Fruit fly (Drosophila melanogaster) whole organism, embryonic: ENCODE data around the gene CG15044.

ENCODE experiments used
- Asciz ChIP-seq: fragments of 200-800 bp; sonication (Bioruptor generic); optimal IDR thresholded peaks from 2 replicates; lab custom pipeline; 2017; ENCODE audit warnings: missing biosample characterization, mild to moderate bottlenecking, missing genetic modification characterization, missing genetic modification reagents
- C15 ChIP-seq: fragments of 200-800 bp; sonication (Bioruptor generic); IDR thresholded peaks from 3 replicates; pipeline ENCODE4 v1.3.6; 2022; ENCODE audit warnings: missing biosample characterization, missing genetic modification characterization
- CG10431 ChIP-seq: fragments of 200-800 bp; sonication (Bioruptor generic); optimal IDR thresholded peaks from 3 replicates; lab custom pipeline; 2018; ENCODE audit warnings: missing biosample characterization, mild to moderate bottlenecking, missing genetic modification characterization
- CG10979 ChIP-seq: fragments of 200-800 bp; sonication (Bioruptor generic); optimal IDR thresholded peaks from 2 replicates; lab custom pipeline; 2018; ENCODE audit warnings: missing biosample characterization, mild to moderate bottlenecking, missing genetic modification characterization, moderate library complexity
- CG1233 ChIP-seq: fragments of 200-800 bp; sonication (Bioruptor generic); optimal IDR thresholded peaks from 4 replicates; lab custom pipeline; 2018; ENCODE audit warnings: missing biosample characterization, mild to moderate bottlenecking, missing genetic modification characterization
- CG12744 ChIP-seq: fragments of 200-800 bp; sonication (Bioruptor generic); optimal IDR thresholded peaks from 2 replicates; lab custom pipeline; 2016; ENCODE audit warnings: missing biosample characterization, missing genetic modification characterization
- CG12769 ChIP-seq: fragments of 200-800 bp; sonication (Bioruptor generic); optimal IDR thresholded peaks from 2 replicates; lab custom pipeline; 2019; ENCODE audit warnings: missing biosample characterization, mild to moderate bottlenecking, missing genetic modification characterization, moderate library complexity
- CG14014 ChIP-seq: fragments of 200-800 bp; sonication (Bioruptor generic); IDR thresholded peaks from 2 replicates; pipeline ENCODE4 v1.3.6; 2022; ENCODE audit warnings: missing biosample characterization, missing genetic modification characterization
- CG14710 ChIP-seq: fragments of 200-800 bp; sonication (Bioruptor generic); optimal IDR thresholded peaks from 3 replicates; lab custom pipeline; 2019; ENCODE audit warnings: missing biosample characterization, mild to moderate bottlenecking, missing genetic modification characterization, moderate library complexity
- CG15269 ChIP-seq: fragments of 200-800 bp; sonication (Bioruptor generic); optimal IDR thresholded peaks from 2 replicates; lab custom pipeline; 2018; ENCODE audit warnings: missing biosample characterization, mild to moderate bottlenecking, missing genetic modification characterization, moderate library complexity
- CG1529 ChIP-seq: fragments of 200-800 bp; sonication (Bioruptor generic); optimal IDR thresholded peaks from 3 replicates; lab custom pipeline; 2018; ENCODE audit warnings: missing biosample characterization, missing genetic modification characterization
- CG15514 ChIP-seq: fragments of 200-800 bp; sonication (Bioruptor generic); optimal IDR thresholded peaks from 3 replicates; lab custom pipeline; 2017; ENCODE audit warnings: missing biosample characterization, missing genetic modification characterization, mild to moderate bottlenecking, moderate library complexity, missing genetic modification reagents
- CG17361 ChIP-seq: fragments of 200-800 bp; sonication (Bioruptor generic); IDR thresholded peaks from 3 replicates; pipeline ENCODE4 v1.3.6; 2022; ENCODE audit warnings: missing biosample characterization, missing genetic modification characterization
- CG30403 ChIP-seq: fragments of 200-800 bp; sonication (Bioruptor generic); optimal IDR thresholded peaks from 3 replicates; lab custom pipeline; 2016; ENCODE audit warnings: missing biosample characterization, missing genetic modification characterization
- CG3163 ChIP-seq: fragments of 200-800 bp; sonication (Bioruptor generic); optimal IDR thresholded peaks from 3 replicates; lab custom pipeline; 2016; ENCODE audit warnings: missing biosample characterization, missing genetic modification characterization
- CG42726 ChIP-seq: fragments of 200-800 bp; sonication (Bioruptor generic); IDR thresholded peaks from 2 replicates; pipeline ENCODE4 v1.3.6; 2022; ENCODE audit warnings: missing biosample characterization, missing genetic modification characterization; ENCODE audit not compliant: partially characterized antibody
- CG7357 ChIP-seq: fragments of 200-800 bp; sonication (Bioruptor generic); IDR thresholded peaks from 3 replicates; pipeline ENCODE4 v1.3.6; 2022; ENCODE audit warnings: missing biosample characterization, missing genetic modification characterization
- CG9437 ChIP-seq: fragments of 200-800 bp; sonication (Bioruptor generic); optimal IDR thresholded peaks from 2 replicates; lab custom pipeline; 2018; ENCODE audit warnings: missing biosample characterization, mild to moderate bottlenecking, missing genetic modification characterization
- CG9876 ChIP-seq: fragments of 200-800 bp; sonication (Bioruptor generic); optimal IDR thresholded peaks from 2 replicates; lab custom pipeline; 2016; ENCODE audit warnings: missing biosample characterization, missing genetic modification characterization
- Chrac-16 ChIP-seq: fragments of 200-800 bp; sonication (Bioruptor generic); optimal IDR thresholded peaks from 3 replicates; lab custom pipeline; 2016; ENCODE audit warnings: missing biosample characterization, missing genetic modification characterization
- Doc3 ChIP-seq: fragments of 200-800 bp; sonication (Bioruptor generic); IDR thresholded peaks from 3 replicates; pipeline ENCODE4 v1.3.6; 2022; ENCODE audit warnings: missing biosample characterization, missing genetic modification characterization; ENCODE audit not compliant: partially characterized antibody
- Eip74EF ChIP-seq, 2 experiments: fragments of 200-800 bp in 1 of 2; fragments of >200 bp in 1 of 2; sonication (Bioruptor generic) in 1 of 2; optimal IDR thresholded peaks; 2 replicates each; lab custom pipeline; 2017 to 2019; ENCODE audit warnings: missing biosample characterization in 2 of 2, missing genetic modification characterization in 2 of 2, mild to moderate bottlenecking in 1 of 2, moderate library complexity in 1 of 2
- HLH3B ChIP-seq: fragments of 200-800 bp; sonication (Bioruptor generic); IDR thresholded peaks from 2 replicates; pipeline ENCODE4 v1.3.6; 2022; ENCODE audit warnings: missing biosample characterization, missing genetic modification characterization
- Hr3 ChIP-seq: fragments of 200-800 bp; sonication (Bioruptor generic); optimal IDR thresholded peaks from 3 replicates; lab custom pipeline; 2016; ENCODE audit warnings: missing biosample characterization, missing genetic modification characterization
- Hr51 ChIP-seq, 2 experiments: fragments of 200-800 bp; sonication (Bioruptor generic); optimal IDR thresholded peaks; 2 replicates in 1 of 2; 3 replicates in 1 of 2; lab custom pipeline; 2016 to 2018; ENCODE audit warnings: missing biosample characterization in 2 of 2, missing genetic modification characterization in 2 of 2, mild to moderate bottlenecking in 1 of 2, moderate library complexity in 1 of 2
- Myb ChIP-seq: fragments of 200-800 bp; sonication (Bioruptor generic); optimal IDR thresholded peaks from 2 replicates; lab custom pipeline; 2016; ENCODE audit warnings: missing biosample characterization, missing genetic modification characterization
- NfI ChIP-seq: fragments of 200-800 bp; sonication (Bioruptor generic); optimal IDR thresholded peaks from 3 replicates; lab custom pipeline; 2018; ENCODE audit warnings: missing biosample characterization, mild to moderate bottlenecking, missing genetic modification characterization, moderate library complexity
- Rx ChIP-seq: fragments of 200-800 bp; sonication (Bioruptor generic); IDR thresholded peaks from 2 replicates; pipeline ENCODE4 v1.3.6; 2022; ENCODE audit warnings: missing biosample characterization, missing genetic modification characterization
- Xbp1 ChIP-seq: fragments of 200-800 bp; sonication (Bioruptor generic); optimal IDR thresholded peaks from 3 replicates; lab custom pipeline; 2016; ENCODE audit warnings: missing biosample characterization, mild to moderate bottlenecking, missing genetic modification characterization
- br ChIP-seq: fragments of >200 bp; optimal IDR thresholded peaks from 2 replicates; lab custom pipeline; 2017
- bsh ChIP-seq, 2 experiments: fragments of 200-800 bp; sonication (Bioruptor generic); optimal IDR thresholded peaks; 2 replicates each; lab custom pipeline; 2017 to 2018; ENCODE audit warnings: mild to moderate bottlenecking in 2 of 2, missing biosample characterization in 2 of 2, missing genetic modification characterization in 2 of 2, moderate library complexity in 1 of 2
- corto ChIP-seq: fragments of 200-800 bp; sonication (Bioruptor generic); optimal IDR thresholded peaks from 2 replicates; lab custom pipeline; 2016; ENCODE audit warnings: missing biosample characterization, mild to moderate bottlenecking, missing genetic modification characterization, moderate library complexity
- crc ChIP-seq: fragments of 200-800 bp; sonication (Bioruptor generic); optimal IDR thresholded peaks from 2 replicates; lab custom pipeline; 2016; ENCODE audit warnings: missing biosample characterization, missing genetic modification characterization
- cwo ChIP-seq: fragments of 200-800 bp; sonication (Bioruptor generic); optimal IDR thresholded peaks from 3 replicates; lab custom pipeline; 2017; ENCODE audit warnings: missing biosample characterization, missing genetic modification characterization, mild to moderate bottlenecking, moderate library complexity, missing genetic modification reagents
- dimm ChIP-seq: fragments of 200-800 bp; sonication (Bioruptor generic); IDR thresholded peaks from 2 replicates; pipeline ENCODE4 v1.3.6; 2022; ENCODE audit warnings: missing biosample characterization, missing genetic modification characterization
- dmrt11E ChIP-seq: fragments of 200-800 bp; sonication (Bioruptor generic); optimal IDR thresholded peaks from 3 replicates; lab custom pipeline; 2018; ENCODE audit warnings: missing biosample characterization, mild to moderate bottlenecking, missing genetic modification characterization, moderate library complexity
- gcm2 ChIP-seq: fragments of 200-800 bp; sonication (Bioruptor generic); optimal IDR thresholded peaks from 2 replicates; lab custom pipeline; 2016; ENCODE audit warnings: missing biosample characterization, missing genetic modification characterization
- gsb-n ChIP-seq: fragments of 200-800 bp; sonication (Bioruptor generic); optimal IDR thresholded peaks from 3 replicates; lab custom pipeline; 2018; ENCODE audit warnings: missing biosample characterization, mild to moderate bottlenecking, missing genetic modification characterization
- jing ChIP-seq: fragments of 200-800 bp; sonication (Bioruptor generic); optimal IDR thresholded peaks from 2 replicates; lab custom pipeline; 2018; ENCODE audit warnings: missing biosample characterization, mild to moderate bottlenecking, missing genetic modification characterization
- mam ChIP-seq: fragments of 200-800 bp; sonication (Bioruptor generic); optimal IDR thresholded peaks from 3 replicates; lab custom pipeline; 2016; ENCODE audit warnings: missing biosample characterization, missing genetic modification characterization
- phol ChIP-seq: fragments of 200-800 bp; sonication (Bioruptor generic); optimal IDR thresholded peaks from 3 replicates; lab custom pipeline; 2018; ENCODE audit warnings: missing biosample characterization, mild to moderate bottlenecking, missing genetic modification characterization, moderate library complexity
- prd ChIP-seq, 3 experiments: fragments of >200 bp in 2 of 3; fragments of 200-800 bp in 1 of 3; sonication (Bioruptor generic) in 1 of 3; optimal IDR thresholded peaks in 2 of 3; IDR thresholded peaks in 1 of 3; 2 replicates in 2 of 3; 3 replicates in 1 of 3; pipeline versions ENCODE4 v1.3.6 to Lab custom; 2017 to 2022; ENCODE audit warnings: missing biosample characterization in 1 of 3, missing genetic modification characterization in 1 of 3
- row ChIP-seq: fragments of 200-800 bp; sonication (Bioruptor generic); IDR thresholded peaks from 3 replicates; pipeline ENCODE4 v1.3.6; 2022; ENCODE audit warnings: missing biosample characterization, missing genetic modification characterization
- sens-2 ChIP-seq: fragments of 200-800 bp; sonication (Bioruptor generic); IDR thresholded peaks from 2 replicates; pipeline ENCODE4 v1.3.6; 2022; ENCODE audit warnings: missing biosample characterization, missing genetic modification characterization
- stwl ChIP-seq: fragments of 200-800 bp; sonication (Bioruptor generic); optimal IDR thresholded peaks from 3 replicates; lab custom pipeline; 2018; ENCODE audit warnings: missing biosample characterization, mild to moderate bottlenecking, missing genetic modification characterization, moderate library complexity
- tll ChIP-seq, 2 experiments: fragments of 200-800 bp in 1 of 2; fragments of >200 bp in 1 of 2; sonication (Bioruptor generic) in 1 of 2; optimal IDR thresholded peaks; 2 replicates each; lab custom pipeline; 2017 to 2019; ENCODE audit warnings: missing biosample characterization in 2 of 2, missing genetic modification characterization in 2 of 2, mild to moderate bottlenecking in 1 of 2, moderate library complexity in 1 of 2
- usp ChIP-seq: fragments of >200 bp; optimal IDR thresholded peaks from 2 replicates; lab custom pipeline; 2017; ENCODE audit warnings: missing biosample characterization, missing genetic modification characterization
- yki ChIP-seq: fragments of >200 bp; optimal IDR thresholded peaks from 3 replicates; lab custom pipeline; 2018
- z ChIP-seq: fragments of 200-800 bp; sonication (Bioruptor generic); IDR thresholded peaks from 3 replicates; pipeline ENCODE4 v1.3.6; 2022; ENCODE audit warnings: missing biosample characterization, missing genetic modification characterization

Gene CG15044

dm6 chrX:18523146-18523812 lies 31.5 kb upstream of the CG15044 start (continued):
- TF ChIP-seq CG30403 (GFP tag; lab: Kevin White, UChicago) (no peak), Hr51 (GFP tag; optimal IDR thresholded peaks at IDR 0.05; lab: Kevin White, UChicago) (peak in 1 of 2 experiments; percentile 23), HLH3B (no peak), row (peak; percentile 34; the same call in 1 of the 3 replicates), cwo (GFP tag; lab: Kevin White, UChicago) (no peak), CG42726 (GFP tag; lab: Robert Waterston, UW) (no peak), stwl (tag; lab: Kevin White, UChicago) (no peak), CG17361 (GFP tag; lab: Robert Waterston, UW) (peak; percentile 28; the same call in 1 of the 3 replicates), sens-2 (no peak), mam (GFP tag; lab: Kevin White, UChicago) (no peak), Doc3 (GFP tag; lab: Robert Waterston, UW) (no peak), CG9876 (no peak), C15 (GFP tag; lab: Robert Waterston, UW) (no peak), CG1233 (GFP tag; lab: Kevin White, UChicago) (no peak), Hr3 (GFP tag; lab: Kevin White, UChicago) (peak; percentile 2), dmrt11E (tag; lab: Kevin White, UChicago) (peak; percentile 58), gcm2 (GFP tag; lab: Kevin White, UChicago) (no peak), usp (GFP tag; lab: Kevin White, UChicago) (no peak), CG15269 (no peak), CG9437 (peak; percentile 16), crc (GFP tag; lab: Kevin White, UChicago) (no peak), Eip74EF (GFP tag; optimal IDR thresholded peaks at IDR 0.05; lab: Kevin White, UChicago) (no peak), yki (lab: Kevin White, UChicago) (no peak), corto (GFP tag; lab: Kevin White, UChicago) (no peak), jing (GFP tag; lab: Kevin White, UChicago) (no peak), CG14014 (no peak), CG7357 (GFP tag; lab: Robert Waterston, UW) (no peak), CG15514 (no peak), Rx (GFP tag; lab: Robert Waterston, UW) (no peak), phol (tag; lab: Kevin White, UChicago) (no peak), CG10431 (GFP tag; lab: Kevin White, UChicago) (no peak), br (no peak)

DNA sequence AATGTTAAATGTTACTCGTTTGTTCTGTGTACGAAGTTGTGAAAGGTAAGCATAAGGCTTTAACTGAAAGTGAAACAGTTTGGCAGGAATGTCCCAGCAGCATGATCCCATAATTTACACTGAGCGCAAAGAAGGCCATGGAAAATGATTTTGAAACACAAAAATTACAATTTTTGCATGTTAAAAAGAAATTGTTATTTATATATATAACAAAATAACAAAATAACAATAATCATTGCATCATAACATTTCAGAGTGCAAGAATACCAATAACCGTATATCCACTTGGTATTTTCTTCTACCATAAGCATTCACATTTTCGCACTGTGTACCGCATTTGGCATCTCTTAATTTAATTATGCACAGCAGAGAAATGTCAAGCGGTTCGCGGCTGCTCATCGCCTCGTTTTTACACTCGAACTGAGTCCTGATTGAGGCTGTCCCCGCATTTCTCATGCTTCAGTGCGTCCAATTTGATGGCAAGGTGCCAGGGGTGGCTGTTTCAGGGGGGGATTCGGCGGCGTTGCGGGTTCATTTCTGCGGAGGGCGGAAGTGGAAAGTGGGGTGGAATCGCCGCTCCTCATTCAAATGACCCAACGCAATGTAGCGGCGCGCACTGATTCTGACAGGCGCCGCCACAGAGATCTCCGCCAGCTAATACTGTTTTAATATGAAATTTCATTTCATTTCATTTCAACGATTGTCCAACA lies 30.7 kb upstream of the CG15044 start, which contains the start of gene CG6481:
Gene CG6481 (minus strand): TSS at position 51 of the 710 bp plus-strand sequence.
- peak; percentile 12 for TF ChIP-seq CG14710 (tag; lab: Kevin White, UChicago)
- TF ChIP-seq CG3163 (GFP tag; lab: Kevin White, UChicago): no peak
- no peak for TF ChIP-seq z (GFP tag; lab: Robert Waterston, UW)
- no peak for TF ChIP-seq Asciz (GFP tag; lab: Kevin White, UChicago)
- TF ChIP-seq prd (optimal IDR thresholded peaks at IDR 0.05; lab: Kevin White, UChicago): no peak
- peak; percentile 25; the same call in 1 of the 3 replicates for TF ChIP-seq prd (GFP tag; IDR thresholded peaks at IDR 0.05; lab: Robert Waterston, UW)
- no peak for TF ChIP-seq NfI (GFP tag; lab: Kevin White, UChicago)
- TF ChIP-seq CG12744 (GFP tag; lab: Kevin White, UChicago): no peak
- TF ChIP-seq Chrac-16 (GFP tag; lab: Kevin White, UChicago): no peak
- no peak for TF ChIP-seq tll (GFP tag; optimal IDR thresholded peaks at IDR 0.05; lab: Kevin White, UChicago)
- TF ChIP-seq CG12769 (tag; lab: Kevin White, UChicago): no peak
- TF ChIP-seq Myb (GFP tag; lab: Kevin White, UChicago): no peak
- TF ChIP-seq bsh (GFP tag; optimal IDR thresholded peaks at IDR 0.05; lab: Kevin White, UChicago): peak in 1 of 2 experiments; percentile 22
- TF ChIP-seq dimm (GFP tag; lab: Robert Waterston, UW): no peak
- peak; percentile 32 for TF ChIP-seq CG10979 (tag; lab: Kevin White, UChicago)
- TF ChIP-seq CG1529 (GFP tag; lab: Kevin White, UChicago): no peak
- no peak for TF ChIP-seq Xbp1
- peak; percentile 57 for TF ChIP-seq gsb-n (tag; lab: Kevin White, UChicago)
